Worm (Caenorhabditis elegans): ENCODE data around the gene Y49F6B.13.

ce11 chrII:3472817-3473216, 1.3 kb upstream of the Y49F6B.13 start, which contains the start of gene Y49F6B.6:
- TF ChIP-seq scrt-1 (GFP tag; IDR thresholded peaks at IDR 0.05) (no peak), hmbx-1 (tag; optimal IDR thresholded peaks at IDR 0.05) (no peak), tbx-37 (GFP tag; conservative IDR thresholded peaks at IDR 0.05) (no peak), pes-1 (GFP tag; IDR thresholded peaks at IDR 0.05) (no peak), flt-1 (GFP tag; IDR thresholded peaks at IDR 0.05) (no peak), tbx-11 (GFP tag; IDR thresholded peaks at IDR 0.05) (no peak)
